Fruit fly (Drosophila melanogaster): ENCODE results near the gene Muc11A.

DNA sequence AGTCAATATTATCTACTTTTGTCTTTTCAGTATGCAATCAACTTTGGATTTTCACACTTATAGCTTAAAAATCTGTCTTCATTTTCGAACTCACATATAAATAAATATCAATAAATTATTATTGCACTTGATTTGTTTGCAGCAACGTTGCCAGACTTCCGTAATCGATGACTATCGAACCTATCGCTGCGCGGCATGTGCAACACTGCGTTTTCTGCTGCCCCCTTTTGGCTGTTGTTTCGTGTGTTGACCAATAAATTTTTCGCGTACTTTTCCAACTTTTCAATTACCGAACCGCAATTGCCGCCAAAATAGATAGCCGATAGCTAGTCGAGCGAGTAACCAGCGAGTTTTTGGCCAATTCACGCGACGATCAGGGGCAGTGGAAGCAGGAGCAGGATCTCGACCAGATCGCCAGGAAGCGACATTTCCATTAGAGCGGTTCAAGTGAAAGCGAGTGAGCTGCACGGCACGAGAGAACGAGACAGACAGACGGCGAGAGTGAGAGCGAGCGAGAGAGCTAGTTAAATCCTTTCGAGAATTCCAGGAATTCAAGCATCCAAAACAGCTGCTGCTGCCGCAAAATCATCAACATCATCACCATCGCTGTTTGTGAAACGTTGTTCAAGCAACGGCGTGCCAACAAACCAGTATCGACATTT is 41.0 kb upstream of the Muc11A start, which contains the start of gene Lsm12a:
- peak; percentile 13 for TF ChIP-seq CG8478 (optimal IDR thresholded peaks at IDR 0.05)
- TF ChIP-seq psq (optimal IDR thresholded peaks at IDR 0.05), result no peak
- no peak for TF ChIP-seq Dll (optimal IDR thresholded peaks at IDR 0.05)
- no peak for TF ChIP-seq usp (GFP tag; optimal IDR thresholded peaks at IDR 0.05)

Measured in whole organism.